Worm (Caenorhabditis elegans) whole organism, L1 larva: Measurements from ENCODE around the gene apl-1.
A peak's percentile ranks its signal among the peaks of the same experiment; 100 is the strongest.

Experiments
- F16B12.6 ChIP-seq: fragments of 150-350 bp; optimal IDR thresholded peaks from 2 replicates; lab custom pipeline; 2014; ENCODE audit warnings: missing biosample characterization, missing genetic modification characterization
- aha-1 ChIP-seq: fragments of 150-350 bp; optimal IDR thresholded peaks from 2 replicates; lab custom pipeline; 2014; ENCODE audit warnings: missing biosample characterization, missing genetic modification characterization
- ama-1 ChIP-seq: fragments of 150-350 bp; optimal IDR thresholded peaks from 2 replicates; lab custom pipeline; 2014
- blmp-1 ChIP-seq: fragments of 150-350 bp; optimal IDR thresholded peaks from 2 replicates; lab custom pipeline; 2014; ENCODE audit warnings: missing biosample characterization, missing genetic modification characterization
- ceh-82 ChIP-seq, 3 experiments: fragments of 150-350 bp in 1 of 3; sonication (generic microtip) in 2 of 3; optimal IDR thresholded peaks; 2 replicates each; lab custom pipeline; 2014 to 2017; ENCODE audit warnings: missing biosample characterization in 3 of 3, missing genetic modification characterization in 3 of 3
- ceh-88 ChIP-seq: fragments of 200-800 bp; sonication (Bioruptor generic); IDR thresholded peaks from 2 replicates; pipeline ENCODE4 v1.3.6; 2022; ENCODE audit warnings: missing genetic modification characterization, missing compliant biosample characterization
- ces-1 ChIP-seq: fragments of 150-350 bp; optimal IDR thresholded peaks from 2 replicates; lab custom pipeline; 2014; ENCODE audit warnings: missing biosample characterization, missing genetic modification reagents, missing genetic modification characterization
- dsc-1 ChIP-seq: sonication (generic microtip); optimal IDR thresholded peaks from 2 replicates; lab custom pipeline; 2016; ENCODE audit warnings: mild to moderate bottlenecking, missing genetic modification characterization, missing compliant biosample characterization
- egl-13 ChIP-seq: sonication (generic microtip); optimal IDR thresholded peaks from 2 replicates; lab custom pipeline; 2016; ENCODE audit warnings: missing genotype, missing genetic modification reagents, missing genetic modification characterization, missing compliant biosample characterization
- elt-2 ChIP-seq: sonication (generic microtip); optimal IDR thresholded peaks from 2 replicates; lab custom pipeline; 2016; ENCODE audit warnings: missing genetic modification characterization, mild to moderate bottlenecking, inconsistent platforms, missing compliant biosample characterization, missing genetic modification reagents
- elt-3 ChIP-seq, 6 experiments: fragments of 150-350 bp in 1 of 6; sonication (generic microtip); optimal IDR thresholded peaks; 2 replicates each; lab custom pipeline; 2017 to 2018; ENCODE audit warnings: missing biosample characterization in 6 of 6, missing genetic modification characterization in 6 of 6, inconsistent platforms in 1 of 6
- ets-5 ChIP-seq: fragments of 200-800 bp; sonication (Bioruptor generic); IDR thresholded peaks from 2 replicates; pipeline ENCODE4 v1.3.6; 2022; ENCODE audit warnings: missing genetic modification characterization, missing compliant biosample characterization
- fkh-10 ChIP-seq: sonication (generic microtip); optimal IDR thresholded peaks from 2 replicates; lab custom pipeline; 2017; ENCODE audit warnings: missing biosample characterization, missing genetic modification reagents, missing genetic modification characterization
- fkh-8 ChIP-seq: sonication (generic microtip); optimal IDR thresholded peaks from 2 replicates; lab custom pipeline; 2016; ENCODE audit warnings: mild to moderate bottlenecking, missing genetic modification characterization, missing compliant biosample characterization
- fos-1 ChIP-seq: fragments of 150-350 bp; optimal IDR thresholded peaks from 2 replicates; lab custom pipeline; 2014; ENCODE audit warnings: missing biosample characterization, missing genetic modification characterization
- grh-1 ChIP-seq: fragments of 200-800 bp; sonication (Bioruptor generic); IDR thresholded peaks from 2 replicates; pipeline ENCODE4 v1.3.6; 2022; ENCODE audit warnings: missing genetic modification reagents, missing genetic modification characterization, missing compliant biosample characterization
- hpl-2 ChIP-seq: fragments of 150-350 bp; optimal IDR thresholded peaks from 2 replicates; lab custom pipeline; 2014; ENCODE audit warnings: missing biosample characterization, missing genetic modification reagents, missing genetic modification characterization
- irx-1 ChIP-seq: sonication (generic microtip); optimal IDR thresholded peaks from 2 replicates; lab custom pipeline; 2016; ENCODE audit warnings: missing genetic modification characterization, missing compliant biosample characterization
- isw-1 ChIP-seq: fragments of 200-800 bp; sonication (Bioruptor generic); IDR thresholded peaks from 2 replicates; pipeline ENCODE4 v1.3.6; 2022; ENCODE audit warnings: missing genetic modification characterization, missing compliant biosample characterization
- lin-13 ChIP-seq: fragments of 150-350 bp; optimal IDR thresholded peaks from 2 replicates; lab custom pipeline; 2014; ENCODE audit warnings: missing biosample characterization, missing genetic modification reagents, missing genetic modification characterization
- lin-14 ChIP-seq: fragments of 200-800 bp; sonication (Bioruptor generic); optimal IDR thresholded peaks from 2 replicates; lab custom pipeline; 2018; ENCODE audit warnings: mild to moderate bottlenecking, missing genetic modification characterization, moderate library complexity, missing compliant biosample characterization
- lin-35 ChIP-seq, 2 experiments: fragments of 150-350 bp; optimal IDR thresholded peaks; 2 replicates each; lab custom pipeline; 2014; ENCODE audit warnings: missing biosample characterization in 2 of 2, missing genetic modification characterization in 2 of 2, missing genetic modification reagents in 2 of 2
- lin-39 ChIP-seq: fragments of 150-350 bp; optimal IDR thresholded peaks from 2 replicates; lab custom pipeline; 2014; ENCODE audit warnings: missing biosample characterization, missing genetic modification reagents, missing genetic modification characterization
- lsy-2 ChIP-seq, 2 experiments: fragments of 150-350 bp; optimal IDR thresholded peaks; 2 replicates each; lab custom pipeline; 2014; ENCODE audit warnings: missing biosample characterization in 2 of 2, missing genetic modification characterization in 2 of 2
- mdl-1 ChIP-seq, 2 experiments: fragments of 150-350 bp; optimal IDR thresholded peaks; 2 replicates each; lab custom pipeline; 2014 to 2017; ENCODE audit warnings: missing biosample characterization in 2 of 2, missing genetic modification characterization in 2 of 2, inconsistent platforms in 1 of 2
- mep-1 ChIP-seq: fragments of 150-350 bp; optimal IDR thresholded peaks from 2 replicates; lab custom pipeline; 2014; ENCODE audit warnings: missing biosample characterization, missing genetic modification characterization
- nhr-19 ChIP-seq: fragments of 200-800 bp; sonication (Bioruptor generic); conservative IDR thresholded peaks from 2 replicates; pipeline ENCODE4 v1.3.6; 2022; ENCODE audit warnings: missing genetic modification characterization, missing compliant biosample characterization
- nhr-20 ChIP-seq: sonication (generic microtip); optimal IDR thresholded peaks from 2 replicates; lab custom pipeline; 2016; ENCODE audit warnings: mild to moderate bottlenecking, missing genetic modification characterization, missing compliant biosample characterization
- nhr-237 ChIP-seq: fragments of 150-350 bp; optimal IDR thresholded peaks from 2 replicates; lab custom pipeline; 2014; ENCODE audit warnings: missing biosample characterization, missing genetic modification characterization
- nhr-47 ChIP-seq: sonication (generic microtip); optimal IDR thresholded peaks from 2 replicates; lab custom pipeline; 2016; ENCODE audit warnings: mild to moderate bottlenecking, missing genetic modification characterization, moderate library complexity, missing compliant biosample characterization
- nhr-71 ChIP-seq: sonication (generic microtip); optimal IDR thresholded peaks from 2 replicates; lab custom pipeline; 2016; ENCODE audit warnings: mild to moderate bottlenecking, missing genetic modification characterization, moderate library complexity, missing compliant biosample characterization
- nhr-85 ChIP-seq: sonication (generic microtip); peaks from one replicate; lab custom pipeline; 2016; ENCODE audit warnings: missing genetic modification characterization, inconsistent platforms, missing compliant biosample characterization
- skn-1 ChIP-seq: fragments of 150-350 bp; optimal IDR thresholded peaks from 2 replicates; lab custom pipeline; 2014; ENCODE audit warnings: missing biosample characterization, missing genetic modification characterization
- snu-23 ChIP-seq: sonication (generic microtip); optimal IDR thresholded peaks from 2 replicates; lab custom pipeline; 2016; ENCODE audit warnings: missing genetic modification characterization, missing compliant biosample characterization
- sptf-1 ChIP-seq: fragments of 150-350 bp; optimal IDR thresholded peaks from 2 replicates; lab custom pipeline; 2014; ENCODE audit warnings: missing biosample characterization, missing genetic modification characterization
- swsn-7 ChIP-seq: sonication (generic microtip); optimal IDR thresholded peaks from 2 replicates; lab custom pipeline; 2016; ENCODE audit warnings: missing genetic modification characterization, missing compliant biosample characterization
- tbx-2 ChIP-seq: sonication (generic microtip); optimal IDR thresholded peaks from 2 replicates; lab custom pipeline; 2016; ENCODE audit warnings: missing genetic modification characterization, missing compliant biosample characterization
- unc-130 ChIP-seq: fragments of 150-350 bp; optimal IDR thresholded peaks from 2 replicates; lab custom pipeline; 2017; ENCODE audit warnings: missing biosample characterization, missing genetic modification characterization, inconsistent platforms
- unc-30 ChIP-seq: sonication (generic microtip); optimal IDR thresholded peaks from 2 replicates; lab custom pipeline; 2017; ENCODE audit warnings: missing biosample characterization, missing genetic modification characterization
- unc-62 ChIP-seq: fragments of 150-350 bp; optimal IDR thresholded peaks from 2 replicates; lab custom pipeline; 2014; ENCODE audit warnings: missing biosample characterization, missing genetic modification reagents, missing genetic modification characterization
- unc-86 ChIP-seq: sonication (generic microtip); optimal IDR thresholded peaks from 2 replicates; lab custom pipeline; 2016; ENCODE audit warnings: missing genetic modification characterization, missing compliant biosample characterization
- xbp-1 ChIP-seq: sonication (generic microtip); optimal IDR thresholded peaks from 2 replicates; lab custom pipeline; 2016; ENCODE audit warnings: missing genetic modification characterization, missing compliant biosample characterization
- ztf-4 ChIP-seq: fragments of 150-350 bp; optimal IDR thresholded peaks from 2 replicates; lab custom pipeline; 2014; ENCODE audit warnings: missing biosample characterization, missing genetic modification characterization

The apl-1 gene

DNA sequence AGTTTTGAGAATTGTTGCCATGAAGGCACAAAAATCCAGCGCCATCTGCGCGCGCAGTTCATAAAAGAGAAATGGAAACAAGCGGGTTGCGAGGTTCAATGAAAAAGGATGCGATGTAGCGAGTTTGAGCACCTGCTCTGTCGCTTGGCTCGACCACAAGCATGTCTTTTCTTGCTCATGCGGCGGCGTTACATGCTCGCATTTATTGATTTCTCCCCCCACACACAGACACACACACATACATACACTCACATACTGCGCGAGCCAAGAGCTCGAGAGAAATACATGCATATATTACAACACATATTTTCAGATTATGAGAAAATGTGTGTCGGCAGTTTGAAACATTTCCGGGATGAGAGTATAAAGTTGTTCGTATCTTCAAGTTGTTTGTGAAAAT lies 5.1 kb upstream of the apl-1 start:
- TF ChIP-seq fkh-8 (tag; lab: Kevin White, UChicago) (peak; percentile 76), snu-23 (GFP tag; lab: Kevin White, UChicago) (peak; percentile 39), egl-13 (tag; lab: Kevin White, UChicago) (peak; percentile 63), fkh-10 (GFP tag; lab: Kevin White, UChicago) (peak; percentile 45), nhr-85 (peak; percentile 55), dsc-1 (peak; percentile 36), irx-1 (peak; percentile 33), isw-1 (GFP tag; lab: Robert Waterston, UW) (no peak), sptf-1 (tag; lab: Kevin White, UChicago) (no peak), nhr-19 (GFP tag; lab: Robert Waterston, UW) (0 out of 2 replicates have a peak, but pooled peaks have one; percentile 11), swsn-7 (peak; percentile 42), ztf-4 (tag; lab: Kevin White, UChicago) (no peak), ceh-82 (tag; optimal IDR thresholded peaks at IDR 0.05; lab: Kevin White, UChicago) (peak; percentile 10 to 56 (median 10)), lsy-2 (tag; optimal IDR thresholded peaks at IDR 0.05; lab: Kevin White, UChicago) (peak in 1 of 2 experiments; percentile 15), nhr-47 (peak; percentile 38), xbp-1 (tag; lab: Kevin White, UChicago) (peak; percentile 10), unc-86 (tag; lab: Kevin White, UChicago) (peak; percentile 64), mep-1 (tag; lab: Kevin White, UChicago) (peak; percentile 11), skn-1 (tag; lab: Kevin White, UChicago) (peak; percentile 3), lin-35 (GFP tag; optimal IDR thresholded peaks at IDR 0.05; lab: Kevin White, UChicago) (peak in 1 of 2 experiments; percentile 9), unc-62 (GFP tag; lab: Kevin White, UChicago) (no peak), lin-14 (peak; percentile 73), lin-13 (no peak), F16B12.6 (tag; lab: Kevin White, UChicago) (no peak), nhr-71 (tag; lab: Kevin White, UChicago) (peak; percentile 33), mdl-1 (tag; optimal IDR thresholded peaks at IDR 0.05; lab: Kevin White, UChicago) (no peak), nhr-237 (tag; lab: Kevin White, UChicago) (no peak), tbx-2 (tag; lab: Kevin White, UChicago) (peak; percentile 12)

- TF ChIP-seq aha-1 (tag; lab: Kevin White, UChicago) = no peak
- TF ChIP-seq blmp-1 (tag; lab: Kevin White, UChicago) = peak; percentile 64
- TF ChIP-seq dsc-1 = peak; percentile 32
Measured at ce11 chrX:5120807-5121206, 4.1 kb upstream of the apl-1 start.

ce11 chrX:5120196-5120595 lies 3.5 kb upstream of the apl-1 start:
- peak; percentile 37 for TF ChIP-seq ama-1 (lab: Kevin White, UChicago)
- TF ChIP-seq unc-30 = no peak

ce11 chrX:5119686-5120085 lies 3.0 kb upstream of the apl-1 start:
- TF ChIP-seq F16B12.6 (tag; lab: Kevin White, UChicago) (no peak), nhr-20 (no peak), ces-1 (GFP tag; lab: Kevin White, UChicago) (no peak), ets-5 (GFP tag; lab: Robert Waterston, UW) (no peak), fos-1 (tag; lab: Kevin White, UChicago) (no peak), lin-14 (no peak), lin-35 (GFP tag; optimal IDR thresholded peaks at IDR 0.05; lab: Kevin White, UChicago) (no peak), ceh-88 (GFP tag; lab: Robert Waterston, UW) (no peak), unc-130 (tag; lab: Kevin White, UChicago) (no peak), nhr-85 (no peak), lin-39 (tag; lab: Kevin White, UChicago) (no peak), unc-86 (tag; lab: Kevin White, UChicago) (no peak), hpl-2 (GFP tag; lab: Kevin White, UChicago) (no peak), grh-1 (no peak), nhr-237 (tag; lab: Kevin White, UChicago) (no peak), elt-2 (tag; lab: Kevin White, UChicago) (no peak), mep-1 (tag; lab: Kevin White, UChicago) (no peak), elt-3 (tag; optimal IDR thresholded peaks at IDR 0.05; lab: Kevin White, UChicago) (no peak)
